Worm (Caenorhabditis elegans) whole organism, L2 larva: Measurements from ENCODE around the gene fmo-3.
A peak's percentile ranks its signal among the peaks of the same experiment; 100 is the strongest.

Source experiments
- C34F6.9 ChIP-seq: fragments of 150-350 bp; optimal IDR thresholded peaks from 2 replicates; lab custom pipeline; 2014; ENCODE audit warnings: missing biosample characterization, missing genetic modification characterization
- F13H6.1 ChIP-seq: sonication (generic microtip); optimal IDR thresholded peaks from 2 replicates; lab custom pipeline; 2016; ENCODE audit warnings: missing genetic modification characterization, missing compliant biosample characterization
- R02D3.7 ChIP-seq: fragments of 150-350 bp; optimal IDR thresholded peaks from 2 replicates; lab custom pipeline; 2014; ENCODE audit warnings: missing biosample characterization, missing genetic modification characterization
- Y55F3AM.14 ChIP-seq: fragments of 200-800 bp; sonication (Bioruptor generic); optimal IDR thresholded peaks from 2 replicates; lab custom pipeline; 2018; ENCODE audit warnings: mild to moderate bottlenecking, missing genetic modification characterization, missing compliant biosample characterization
- aly-2 ChIP-seq: fragments of 150-350 bp; optimal IDR thresholded peaks from 2 replicates; lab custom pipeline; 2014; ENCODE audit warnings: missing biosample characterization, missing genetic modification characterization
- blmp-1 ChIP-seq: sonication (generic microtip); optimal IDR thresholded peaks from 2 replicates; lab custom pipeline; 2017; ENCODE audit warnings: missing genetic modification characterization, mild to moderate bottlenecking, missing compliant biosample characterization, antibody characterized with exemption, moderate library complexity; ENCODE audit not compliant: insufficient read depth
- ceh-16 ChIP-seq: fragments of 150-350 bp; optimal IDR thresholded peaks from 2 replicates; lab custom pipeline; 2014; ENCODE audit warnings: missing biosample characterization, missing genetic modification characterization
- crh-2 ChIP-seq: sonication (generic microtip); optimal IDR thresholded peaks from 2 replicates; lab custom pipeline; 2017; ENCODE audit warnings: missing biosample characterization, missing genetic modification characterization
- fos-1 ChIP-seq: fragments of 150-350 bp; optimal IDR thresholded peaks from 2 replicates; lab custom pipeline; 2014; ENCODE audit warnings: missing biosample characterization, missing genetic modification characterization
- gmeb-1 ChIP-seq: fragments of 150-350 bp; optimal IDR thresholded peaks from 2 replicates; lab custom pipeline; 2014; ENCODE audit warnings: missing biosample characterization, missing genetic modification characterization
- lin-11 ChIP-seq: fragments of 150-350 bp; sonication (generic microtip); optimal IDR thresholded peaks from 2 replicates; lab custom pipeline; 2014; ENCODE audit warnings: missing biosample characterization, missing genetic modification characterization, inconsistent platforms, mixed read lengths
- lin-13 ChIP-seq: fragments of 150-350 bp; optimal IDR thresholded peaks from 2 replicates; lab custom pipeline; 2014; ENCODE audit warnings: missing biosample characterization, missing genetic modification reagents, missing genetic modification characterization
- lsy-2 ChIP-seq, 2 experiments: fragments of 150-350 bp in 1 of 2; sonication (generic microtip) in 1 of 2; optimal IDR thresholded peaks; 2 replicates each; lab custom pipeline; 2014 to 2017; ENCODE audit warnings: missing biosample characterization in 2 of 2, missing genetic modification characterization in 2 of 2
- mab-5 ChIP-seq: fragments of 150-350 bp; optimal IDR thresholded peaks from 2 replicates; lab custom pipeline; 2014; ENCODE audit warnings: missing biosample characterization, missing genetic modification characterization
- mdl-1 ChIP-seq, 2 experiments: fragments of 150-350 bp in 1 of 2; sonication (generic microtip) in 1 of 2; optimal IDR thresholded peaks; 2 replicates each; lab custom pipeline; 2017; ENCODE audit warnings: missing biosample characterization in 2 of 2, missing genetic modification characterization in 2 of 2
- nhr-129 ChIP-seq: fragments of 150-350 bp; optimal IDR thresholded peaks from 2 replicates; lab custom pipeline; 2014; ENCODE audit warnings: missing biosample characterization, missing genetic modification characterization
- nhr-21 ChIP-seq: fragments of 150-350 bp; optimal IDR thresholded peaks from 2 replicates; lab custom pipeline; 2014; ENCODE audit warnings: missing biosample characterization, missing genetic modification characterization
- nhr-25 ChIP-seq: fragments of 150-350 bp; sonication (generic microtip); optimal IDR thresholded peaks from 3 replicates; lab custom pipeline; 2014; ENCODE audit warnings: missing biosample characterization, missing genetic modification characterization
- sem-4 ChIP-seq: fragments of 150-350 bp; optimal IDR thresholded peaks from 2 replicates; lab custom pipeline; 2014; ENCODE audit warnings: missing biosample characterization, missing genetic modification reagents, missing genetic modification characterization
- sma-3 ChIP-seq: sonication (generic microtip); optimal IDR thresholded peaks from 2 replicates; lab custom pipeline; 2016; ENCODE audit warnings: missing genetic modification reagents, missing genetic modification characterization, missing compliant biosample characterization
- unc-55 ChIP-seq: fragments of 150-350 bp; sonication (generic microtip); optimal IDR thresholded peaks from 3 replicates; lab custom pipeline; 2014; ENCODE audit warnings: missing biosample characterization, missing genetic modification reagents, missing genetic modification characterization
- unc-62 ChIP-seq: fragments of 150-350 bp; optimal IDR thresholded peaks from 2 replicates; lab custom pipeline; 2014; ENCODE audit warnings: missing biosample characterization, missing genetic modification reagents, missing genetic modification characterization
- ztf-1 ChIP-seq: fragments of 200-800 bp; sonication (Bioruptor generic); conservative IDR thresholded peaks from 2 replicates; pipeline ENCODE4 v1.3.6; 2022; ENCODE audit warnings: missing genetic modification characterization, missing compliant biosample characterization

fmo-3 gene

ce11 chrIII:10747620-10748479 lies 53.4 kb downstream of the fmo-3 start, which contains the start of the genes ran-1 and dkc-1:
TSS of gene ran-1 (minus strand) at chrIII:10747728.
TSS of gene dkc-1 (plus strand) at chrIII:10748429.
- peak; percentile 67 for TF ChIP-seq gmeb-1 (tag; lab: Kevin White, UChicago)
- TF ChIP-seq mdl-1 (tag; optimal IDR thresholded peaks at IDR 0.05; lab: Kevin White, UChicago) = peak in 1 of 2 experiments; percentile 20
- peak; percentile 48 for TF ChIP-seq nhr-21 (tag; lab: Kevin White, UChicago)
- peak; percentile 79 for TF ChIP-seq nhr-129 (tag; lab: Kevin White, UChicago)
- no peak for TF ChIP-seq ztf-1 (GFP tag; lab: Robert Waterston, UW)
- TF ChIP-seq mab-5 (tag; lab: Kevin White, UChicago) = peak; percentile 7
- TF ChIP-seq aly-2 (tag; lab: Kevin White, UChicago) = no peak
- peak; percentile 78 for TF ChIP-seq crh-2
- TF ChIP-seq C34F6.9 = peak; percentile 90
- peak; percentile 77 for TF ChIP-seq nhr-25 (tag; lab: Kevin White, UChicago)
- peak; percentile 75 for TF ChIP-seq lin-13 (GFP tag; lab: Kevin White, UChicago)
- peak; percentile 90 for TF ChIP-seq unc-55 (GFP tag; lab: Kevin White, UChicago)
- peak; percentile 5 for TF ChIP-seq ceh-16 (tag; lab: Kevin White, UChicago)
- TF ChIP-seq F13H6.1 (tag; lab: Kevin White, UChicago) = peak; percentile 43
- TF ChIP-seq sma-3 (GFP tag; lab: Kevin White, UChicago) = peak; percentile 10
- TF ChIP-seq sem-4 (tag; lab: Kevin White, UChicago) = peak; percentile 29
- peak; percentile 35 for TF ChIP-seq blmp-1
- TF ChIP-seq unc-62 (GFP tag; lab: Kevin White, UChicago) = no peak
- no peak for TF ChIP-seq Y55F3AM.14 (GFP tag; lab: Kevin White, UChicago)
- no peak for TF ChIP-seq R02D3.7
- peak; percentile 58 for TF ChIP-seq fos-1 (tag; lab: Kevin White, UChicago)
- TF ChIP-seq lsy-2 (tag; optimal IDR thresholded peaks at IDR 0.05; lab: Kevin White, UChicago) = peak; percentile 50 to 86
- TF ChIP-seq lin-11 (tag; lab: Kevin White, UChicago) = peak; percentile 44
